Worm (Caenorhabditis elegans): ENCODE data around the gene alh-12.

The alh-12 gene

ce11 chrIII:7465347-7465746 is 11.5 kb downstream of the alh-12 start, which contains the start of gene fum-1:
Gene fum-1, plus strand, starts transcription at chrIII:7465605.
- TF ChIP-seq madf-9 (GFP tag; conservative IDR thresholded peaks at IDR 0.05) (0 out of 2 replicates have a peak, but pooled peaks have one; percentile 19), lin-1 (GFP tag; IDR thresholded peaks at IDR 0.05) (no peak), zip-2 (tag; optimal IDR thresholded peaks at IDR 0.05) (no peak), ztf-11 (tag; optimal IDR thresholded peaks at IDR 0.05) (no peak), tag-97 (GFP tag; IDR thresholded peaks at IDR 0.05) (no peak), lin-39 (tag; optimal IDR thresholded peaks at IDR 0.05) (no peak), mes-2 (tag; optimal IDR thresholded peaks at IDR 0.05; ENCODE audit: poor library complexity, severe bottlenecking) (peak; percentile 55), daf-16 (GFP tag; optimal IDR thresholded peaks at IDR 0.05) (peak in 1 of 2 experiments; percentile 6), daf-16 (tag; optimal IDR thresholded peaks at IDR 0.05) (peak; percentile 31), F44E2.7 (GFP tag; IDR thresholded peaks at IDR 0.05) (no peak), duxl-1 (tag; optimal IDR thresholded peaks at IDR 0.05; ENCODE audit: poor library complexity) (peak; percentile 49), arid-1 (GFP tag; conservative IDR thresholded peaks at IDR 0.05) (no peak), aha-1 (tag) (peak; percentile 97), mdl-1 (tag; optimal IDR thresholded peaks at IDR 0.05) (peak; percentile 40 to 91), daf-12 (tag; optimal IDR thresholded peaks at IDR 0.05) (no peak), mdt-29 (GFP tag; IDR thresholded peaks at IDR 0.05) (0 out of 2 replicates have a peak, but pooled peaks have one; percentile 19), lsy-2 (tag; optimal IDR thresholded peaks at IDR 0.05) (peak in 1 of 2 experiments; percentile 82), nhr-10 (tag; optimal IDR thresholded peaks at IDR 0.05) (no peak), ctbp-1 (GFP tag; IDR thresholded peaks at IDR 0.05) (no peak), nhr-28 (tag; optimal IDR thresholded peaks at IDR 0.05) (peak; percentile 54), nhr-6 (tag; optimal IDR thresholded peaks at IDR 0.05) (peak; percentile 7), unc-130 (GFP tag; optimal IDR thresholded peaks at IDR 0.05) (no peak), spr-3 (GFP tag; optimal IDR thresholded peaks at IDR 0.05) (peak; percentile 31), nhr-111 (GFP tag; optimal IDR thresholded peaks at IDR 0.05) (no peak), lin-29 (GFP tag; IDR thresholded peaks at IDR 0.05) (no peak), hlh-30 (tag; optimal IDR thresholded peaks at IDR 0.05; ENCODE audit: insufficient read depth) (peak; percentile 69), dmd-6 (GFP tag; IDR thresholded peaks at IDR 0.05) (peak; percentile 60), dve-1 (tag; optimal IDR thresholded peaks at IDR 0.05; ENCODE audit: insufficient read depth) (peak; percentile 63), T20F7.1 (GFP tag; optimal IDR thresholded peaks at IDR 0.05) (peak; percentile 10), rbr-2 (tag; optimal IDR thresholded peaks at IDR 0.05) (peak; percentile 33), dmd-8 (GFP tag; IDR thresholded peaks at IDR 0.05) (no peak), Y75B8A.6 (GFP tag; IDR thresholded peaks at IDR 0.05) (no peak), nhr-25 (tag; optimal IDR thresholded peaks at IDR 0.05; ENCODE audit: borderline replicate concordance, insufficient read depth) (peak; percentile 69), nhr-102 (tag; optimal IDR thresholded peaks at IDR 0.05) (peak; percentile 18), gei-8 (GFP tag; optimal IDR thresholded peaks at IDR 0.05) (peak; percentile 21), R02D3.7 (tag; optimal IDR thresholded peaks at IDR 0.05) (no peak), D1046.2 (GFP tag; IDR thresholded peaks at IDR 0.05) (no peak), cey-2 (tag; optimal IDR thresholded peaks at IDR 0.05; ENCODE audit: borderline replicate concordance, insufficient read depth) (no peak), hlh-11 (tag; optimal IDR thresholded peaks at IDR 0.05) (peak; percentile 43), hif-1 (tag; optimal IDR thresholded peaks at IDR 0.05) (peak in 1 of 2 experiments; percentile 56), mep-1 (tag; optimal IDR thresholded peaks at IDR 0.05) (peak; percentile 62), ces-1 (GFP tag; optimal IDR thresholded peaks at IDR 0.05) (no peak), lin-13 (GFP tag; optimal IDR thresholded peaks at IDR 0.05) (peak; percentile 30), skn-1 (tag; optimal IDR thresholded peaks at IDR 0.05) (no peak), ceh-44 (GFP tag; IDR thresholded peaks at IDR 0.05) (no peak), ceh-82 (tag; optimal IDR thresholded peaks at IDR 0.05) (no peak), fos-1 (tag; optimal IDR thresholded peaks at IDR 0.05) (no peak), mxl-3 (GFP tag; optimal IDR thresholded peaks at IDR 0.05) (peak; percentile 69), ama-1 (optimal IDR thresholded peaks at IDR 0.05) (peak; percentile 78), lin-38 (GFP tag; IDR thresholded peaks at IDR 0.05) (peak; percentile 70), nhr-76 (tag; optimal IDR thresholded peaks at IDR 0.05) (no peak)

Data from whole organism, L4 larva.